Worm (Caenorhabditis elegans): ENCODE results near the gene EEED8.12.
A peak's percentile ranks its signal among the peaks of the same experiment; 100 is the strongest.

DNA sequence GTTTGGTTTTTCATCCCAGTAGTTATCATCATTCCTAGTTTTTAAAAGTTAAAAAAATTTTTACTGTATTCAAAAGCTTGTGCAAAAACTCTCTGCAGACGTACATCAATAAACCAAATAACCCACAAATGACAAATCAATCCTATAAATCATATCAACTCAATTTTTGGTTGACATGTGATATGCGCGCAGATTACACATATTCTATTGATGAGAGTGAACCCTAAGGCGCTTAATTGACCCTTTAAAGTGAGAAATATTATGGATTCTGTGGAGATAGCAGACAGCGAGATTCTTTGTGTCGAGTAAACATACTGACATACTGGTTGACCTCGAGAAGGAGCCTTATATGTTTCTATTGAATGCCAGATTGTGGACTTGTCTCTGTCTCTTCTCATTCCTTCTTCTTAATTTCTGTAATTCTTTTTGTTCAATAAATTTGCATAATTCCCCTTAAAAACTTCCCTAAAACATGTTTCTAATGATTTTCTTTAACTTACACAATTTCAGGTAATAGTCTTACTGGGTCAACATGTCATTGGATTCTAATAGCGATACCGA lies 7.5 kb upstream of the EEED8.12 start, which contains the start of gene EEED8.2:
- TF ChIP-seq C38D4.7 (GFP tag; optimal IDR thresholded peaks at IDR 0.05) (no peak), unc-42 (tag; optimal IDR thresholded peaks at IDR 0.05) (no peak), pha-2 (tag; optimal IDR thresholded peaks at IDR 0.05) (no peak), tbx-2 (tag; optimal IDR thresholded peaks at IDR 0.05) (peak; percentile 3), pha-4 (tag; optimal IDR thresholded peaks at IDR 0.05) (no peak), ama-1 (optimal IDR thresholded peaks at IDR 0.05) (no peak), pag-3 (tag; optimal IDR thresholded peaks at IDR 0.05; ENCODE audit: borderline replicate concordance) (no peak), fkh-10 (GFP tag; optimal IDR thresholded peaks at IDR 0.05) (no peak), dmd-4 (tag; optimal IDR thresholded peaks at IDR 0.05; ENCODE audit: borderline replicate concordance) (no peak), npax-4 (tag; optimal IDR thresholded peaks at IDR 0.05) (no peak)

Data from whole organism, late embryonic.